Worm (Caenorhabditis elegans): ENCODE results near the gene F44F4.3.

DNA sequence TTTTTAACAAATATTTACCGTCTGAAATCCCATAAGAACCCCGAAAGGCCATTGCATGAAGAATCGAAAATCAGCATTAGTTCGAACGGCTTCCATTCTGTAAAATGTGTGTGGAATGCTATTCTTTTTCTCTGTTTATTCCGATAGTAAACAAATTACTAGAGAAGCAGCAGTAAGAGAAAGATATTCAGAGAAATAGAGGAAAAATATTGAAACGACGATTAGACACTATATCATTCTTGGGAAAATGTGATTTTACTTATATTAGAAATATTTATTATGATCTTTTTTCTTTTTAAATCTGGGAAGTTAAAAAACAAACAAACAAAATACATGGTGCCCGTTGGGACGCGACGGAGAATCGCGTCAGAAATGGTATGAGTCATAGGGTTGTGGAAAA is 42.2 kb downstream of the F44F4.3 start, which contains the start of gene M106.8:
- TF ChIP-seq F44E2.7 (GFP tag; IDR thresholded peaks at IDR 0.05) (no peak), ztf-11 (tag; optimal IDR thresholded peaks at IDR 0.05) (no peak), zip-2 (tag; optimal IDR thresholded peaks at IDR 0.05) (no peak), mdl-1 (tag; optimal IDR thresholded peaks at IDR 0.05) (no peak), Y48G9A.11 (GFP tag; IDR thresholded peaks at IDR 0.05) (no peak), gei-8 (GFP tag; optimal IDR thresholded peaks at IDR 0.05) (no peak), nhr-6 (tag; optimal IDR thresholded peaks at IDR 0.05) (no peak), nhr-42 (GFP tag; IDR thresholded peaks at IDR 0.05) (no peak), unc-39 (tag; optimal IDR thresholded peaks at IDR 0.05) (no peak), set-16 (GFP tag; IDR thresholded peaks at IDR 0.05) (no peak)
